Worm (Caenorhabditis elegans): ENCODE data around the gene gst-40.

gst-40 gene

DNA sequence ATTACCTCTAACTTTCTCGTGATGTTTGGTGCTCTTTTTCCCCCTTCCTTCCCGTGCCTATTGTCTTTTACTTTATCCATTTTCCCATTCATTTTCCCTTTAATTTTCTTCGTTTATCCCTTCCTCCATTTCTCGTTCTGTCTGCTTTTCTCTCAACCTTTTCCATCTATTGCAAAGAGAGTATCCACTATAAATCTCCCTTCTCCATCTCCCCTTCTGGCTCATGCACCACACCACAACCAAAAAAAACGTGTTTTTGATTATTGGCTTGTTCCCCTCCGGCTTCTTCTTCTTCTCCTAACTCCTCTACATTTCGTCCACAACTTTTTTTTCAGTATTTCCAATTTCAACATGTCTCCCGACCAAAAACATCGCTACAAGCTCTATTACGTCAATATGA is at the start of gene gst-40:
gst-40 (plus strand) TSS at position 236 of the 400 bp plus-strand sequence.
- TF ChIP-seq ces-1 (GFP tag; optimal IDR thresholded peaks at IDR 0.05) (no peak), unc-39 (tag; optimal IDR thresholded peaks at IDR 0.05) (no peak), mep-1 (tag; optimal IDR thresholded peaks at IDR 0.05) (no peak), unc-62 (GFP tag; optimal IDR thresholded peaks at IDR 0.05) (no peak), mab-5 (tag; optimal IDR thresholded peaks at IDR 0.05) (no peak), unc-120 (tag; optimal IDR thresholded peaks at IDR 0.05; ENCODE audit: poor library complexity, severe bottlenecking) (no peak), blmp-1 (tag; optimal IDR thresholded peaks at IDR 0.05) (no peak), mls-2 (tag; optimal IDR thresholded peaks at IDR 0.05) (no peak), sem-2 (GFP tag; optimal IDR thresholded peaks at IDR 0.05) (no peak), nhr-76 (tag; optimal IDR thresholded peaks at IDR 0.05) (no peak), tbx-8 (GFP tag; optimal IDR thresholded peaks at IDR 0.05) (no peak), ceh-83 (GFP tag; optimal IDR thresholded peaks at IDR 0.05) (no peak), nhr-2 (tag; optimal IDR thresholded peaks at IDR 0.05) (no peak), elt-3 (tag; optimal IDR thresholded peaks at IDR 0.05) (no peak), sptf-1 (tag; optimal IDR thresholded peaks at IDR 0.05) (no peak), hlh-1 (tag; optimal IDR thresholded peaks at IDR 0.05) (no peak), lin-32 (GFP tag; optimal IDR thresholded peaks at IDR 0.05) (no peak), pha-4 (tag; optimal IDR thresholded peaks at IDR 0.05) (no peak), lin-13 (tag; optimal IDR thresholded peaks at IDR 0.05) (no peak), nhr-237 (tag; optimal IDR thresholded peaks at IDR 0.05) (no peak)

DNA sequence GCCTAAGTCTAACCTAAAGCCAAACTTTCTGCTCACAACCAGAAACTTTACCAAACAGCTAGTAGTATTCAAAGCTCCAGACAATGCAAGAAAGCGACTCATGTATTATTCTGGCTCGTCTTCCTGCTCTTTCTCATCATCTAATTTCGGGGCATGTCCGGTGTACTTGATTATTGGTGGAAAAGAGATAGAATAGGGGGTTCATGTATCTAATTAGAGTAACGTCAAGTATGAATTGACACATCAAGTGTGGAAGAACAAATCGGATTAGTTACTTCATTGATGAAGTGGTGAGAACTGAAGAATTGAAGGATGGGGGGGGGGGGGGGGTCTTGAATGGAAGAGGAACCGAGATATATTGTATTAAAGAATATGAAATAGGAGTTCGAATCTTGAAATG is 44.9 kb upstream of the gst-40 start:
- TF ChIP-seq drap-1 (GFP tag; optimal IDR thresholded peaks at IDR 0.05) (no peak), zip-8 (tag; optimal IDR thresholded peaks at IDR 0.05) (no peak), ces-1 (GFP tag; optimal IDR thresholded peaks at IDR 0.05) (peak; percentile 93), ceh-83 (GFP tag; optimal IDR thresholded peaks at IDR 0.05) (peak; percentile 4)

DNA sequence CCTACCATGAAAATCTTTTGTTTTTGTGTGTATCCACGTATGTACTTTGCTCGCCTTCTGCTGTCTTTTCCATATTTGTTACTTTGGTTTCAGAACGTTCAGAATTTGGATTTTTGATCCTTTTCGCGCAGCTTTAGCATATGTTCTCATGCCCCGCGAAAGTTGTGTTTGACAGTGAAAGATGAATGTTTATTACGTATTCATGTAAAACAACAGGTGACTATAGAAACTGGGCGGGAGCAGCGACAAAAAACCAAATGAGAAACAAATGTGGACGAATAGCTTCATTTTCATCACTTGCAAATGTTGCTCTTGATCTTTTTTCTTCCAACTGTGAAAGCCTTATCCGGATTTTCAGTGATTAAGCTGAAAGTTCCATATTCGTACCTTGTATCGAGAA is 44.0 kb upstream of the gst-40 start, which contains the start of gene clec-164:
clec-164 (plus strand) TSS at position 301 of the 400 bp plus-strand sequence.
- TF ChIP-seq ceh-83 (GFP tag; optimal IDR thresholded peaks at IDR 0.05), result no peak

DNA sequence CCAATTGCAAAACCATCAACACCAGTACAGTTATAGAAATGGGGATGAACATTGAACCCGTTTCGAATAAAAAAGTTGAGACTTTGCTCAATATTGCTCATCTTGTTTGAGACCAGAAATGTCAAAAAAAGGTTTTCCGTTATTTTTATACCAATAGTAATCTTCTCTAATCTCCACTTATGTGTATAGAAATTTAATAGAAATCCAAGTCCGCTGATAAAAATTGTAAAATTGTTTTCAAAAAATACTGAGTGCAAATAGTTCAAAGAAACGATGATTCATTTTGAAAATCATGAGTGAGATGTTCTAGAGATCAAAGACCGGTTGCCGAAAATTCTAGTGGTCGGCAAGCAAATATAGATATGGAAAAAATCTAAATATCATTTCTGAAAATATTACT is 41.0 kb upstream of the gst-40 start, which contains the start of gene Y55F3C.10:
Y55F3C.10 (minus strand) TSS at position 101 of the 400 bp plus-strand sequence.
- TF ChIP-seq lsy-2 (tag; optimal IDR thresholded peaks at IDR 0.05) (no peak), lin-13 (tag; optimal IDR thresholded peaks at IDR 0.05) (no peak), elt-1 (tag; optimal IDR thresholded peaks at IDR 0.05; ENCODE audit: borderline replicate concordance, insufficient read depth) (no peak), unc-120 (tag; optimal IDR thresholded peaks at IDR 0.05; ENCODE audit: poor library complexity, severe bottlenecking) (no peak), tbx-8 (GFP tag; optimal IDR thresholded peaks at IDR 0.05) (no peak), ceh-43 (GFP tag; optimal IDR thresholded peaks at IDR 0.05) (no peak), pha-4 (tag; optimal IDR thresholded peaks at IDR 0.05) (no peak), ceh-39 (tag; optimal IDR thresholded peaks at IDR 0.05) (no peak), nhr-237 (tag; optimal IDR thresholded peaks at IDR 0.05) (no peak), unc-62 (GFP tag; optimal IDR thresholded peaks at IDR 0.05) (no peak), ztf-11 (tag; optimal IDR thresholded peaks at IDR 0.05) (no peak), ham-2 (GFP tag; optimal IDR thresholded peaks at IDR 0.05) (no peak), mls-2 (tag; optimal IDR thresholded peaks at IDR 0.05) (no peak), hlh-1 (tag; optimal IDR thresholded peaks at IDR 0.05) (no peak), sptf-1 (tag; optimal IDR thresholded peaks at IDR 0.05) (no peak), drap-1 (GFP tag; optimal IDR thresholded peaks at IDR 0.05) (no peak), ces-1 (GFP tag; optimal IDR thresholded peaks at IDR 0.05) (no peak)

ce11 chrIV:728095-728494 is 32.2 kb upstream of the gst-40 start, which contains the start of gene Y55F3C.9:
Y55F3C.9 (minus strand) TSS chrIV:728195.
- no peak for TF ChIP-seq sptf-1 (tag; optimal IDR thresholded peaks at IDR 0.05)
- TF ChIP-seq sem-2 (GFP tag; optimal IDR thresholded peaks at IDR 0.05), result no peak
- TF ChIP-seq unc-39 (tag; optimal IDR thresholded peaks at IDR 0.05), result no peak
- TF ChIP-seq pha-4 (tag; optimal IDR thresholded peaks at IDR 0.05), result no peak
- no peak for TF ChIP-seq snpc-4 (tag; optimal IDR thresholded peaks at IDR 0.05)
- TF ChIP-seq mep-1 (tag; optimal IDR thresholded peaks at IDR 0.05), result no peak
- no peak for TF ChIP-seq ceh-39 (tag; optimal IDR thresholded peaks at IDR 0.05)
- no peak for TF ChIP-seq lin-32 (GFP tag; optimal IDR thresholded peaks at IDR 0.05)
- no peak for TF ChIP-seq hlh-1 (tag; optimal IDR thresholded peaks at IDR 0.05)
- TF ChIP-seq cnd-1 (tag; optimal IDR thresholded peaks at IDR 0.05), result no peak
- no peak for TF ChIP-seq ztf-11 (tag; optimal IDR thresholded peaks at IDR 0.05)
- no peak for TF ChIP-seq ces-1 (GFP tag; optimal IDR thresholded peaks at IDR 0.05)
- no peak for TF ChIP-seq elt-1 (tag; optimal IDR thresholded peaks at IDR 0.05; ENCODE audit: borderline replicate concordance, insufficient read depth)
- no peak for TF ChIP-seq nhr-12 (tag; optimal IDR thresholded peaks at IDR 0.05)
- TF ChIP-seq nhr-76 (tag; optimal IDR thresholded peaks at IDR 0.05), result no peak
- no peak for TF ChIP-seq lsy-2 (tag; optimal IDR thresholded peaks at IDR 0.05)
- no peak for TF ChIP-seq mls-2 (tag; optimal IDR thresholded peaks at IDR 0.05)
- TF ChIP-seq lin-13 (tag; optimal IDR thresholded peaks at IDR 0.05), result no peak

Measured in whole organism, mixed stage, embryonic.